Fruit fly (Drosophila melanogaster) whole organism, embryonic: ENCODE data around the gene mthl9.

Source experiments
- Atf3 ChIP-seq: fragments of 200-800 bp; sonication (Bioruptor generic); optimal IDR thresholded peaks from 3 replicates; lab custom pipeline; 2016; ENCODE audit warnings: missing biosample characterization, missing genetic modification characterization
- Awh ChIP-seq: fragments of 200-800 bp; sonication (Bioruptor generic); IDR thresholded peaks from 2 replicates; pipeline ENCODE4, ENCODE4 v1.3.6; 2022; ENCODE audit warnings: missing biosample characterization, missing genetic modification characterization
- B-H2 ChIP-seq: fragments of 200-800 bp; sonication (Bioruptor generic); optimal IDR thresholded peaks from 2 replicates; lab custom pipeline; 2018; ENCODE audit warnings: missing biosample characterization, mild to moderate bottlenecking, missing genetic modification characterization
- CG10979 ChIP-seq: fragments of 200-800 bp; sonication (Bioruptor generic); optimal IDR thresholded peaks from 2 replicates; lab custom pipeline; 2018; ENCODE audit warnings: missing biosample characterization, mild to moderate bottlenecking, missing genetic modification characterization, moderate library complexity
- CG11085 ChIP-seq: fragments of 200-800 bp; sonication (Bioruptor generic); IDR thresholded peaks from 2 replicates; pipeline ENCODE4 v1.3.6; 2022; ENCODE audit warnings: missing biosample characterization, missing genetic modification characterization
- CG12299 ChIP-seq: fragments of 200-800 bp; sonication (Bioruptor generic); optimal IDR thresholded peaks from 2 replicates; lab custom pipeline; 2018; ENCODE audit warnings: missing biosample characterization, mild to moderate bottlenecking, missing genetic modification characterization
- CG12942 ChIP-seq: fragments of 200-800 bp; sonication (Bioruptor generic); optimal IDR thresholded peaks from 3 replicates; lab custom pipeline; 2016; ENCODE audit warnings: missing biosample characterization, missing genetic modification characterization
- CG15601 ChIP-seq: fragments of 200-800 bp; sonication (Bioruptor generic); optimal IDR thresholded peaks from 3 replicates; lab custom pipeline; 2019; ENCODE audit warnings: missing biosample characterization, mild to moderate bottlenecking, missing genetic modification characterization, moderate library complexity
- CG18262 ChIP-seq: fragments of 200-800 bp; optimal IDR thresholded peaks from 3 replicates; lab custom pipeline; 2019; ENCODE audit warnings: missing biosample characterization, mild to moderate bottlenecking, missing genetic modification characterization, moderate library complexity
- CG2120 ChIP-seq: fragments of 200-800 bp; sonication (Bioruptor generic); optimal IDR thresholded peaks from 3 replicates; lab custom pipeline; 2016; ENCODE audit warnings: missing biosample characterization, missing genetic modification characterization
- CG31441 ChIP-seq: fragments of 200-800 bp; sonication (Bioruptor generic); IDR thresholded peaks from 2 replicates; pipeline ENCODE4 v1.3.6; 2022; ENCODE audit warnings: missing biosample characterization, missing genetic modification characterization
- CG33557 ChIP-seq: fragments of 200-800 bp; sonication (Bioruptor generic); optimal IDR thresholded peaks from 2 replicates; lab custom pipeline; 2019; ENCODE audit warnings: missing biosample characterization, mild to moderate bottlenecking, missing genetic modification characterization, moderate library complexity
- CG4282 ChIP-seq: fragments of 200-800 bp; sonication (Bioruptor generic); optimal IDR thresholded peaks from 2 replicates; lab custom pipeline; 2016; ENCODE audit warnings: missing biosample characterization, missing genetic modification characterization
- CG6254 ChIP-seq: fragments of 200-800 bp; sonication (Bioruptor generic); optimal IDR thresholded peaks from 3 replicates; lab custom pipeline; 2017; ENCODE audit warnings: mild to moderate bottlenecking, missing biosample characterization, missing genetic modification reagents, missing genetic modification characterization
- CG8290 ChIP-seq, 3 experiments: fragments of 200-800 bp; sonication (Bioruptor generic); optimal IDR thresholded peaks; 2 replicates each; lab custom pipeline; 2016 to 2019; ENCODE audit warnings: missing biosample characterization in 3 of 3, missing genetic modification characterization in 3 of 3, mild to moderate bottlenecking in 2 of 3, moderate library complexity in 1 of 3
- CG9609 ChIP-seq: fragments of 200-800 bp; sonication (Bioruptor generic); optimal IDR thresholded peaks from 3 replicates; lab custom pipeline; 2016; ENCODE audit warnings: missing biosample characterization, missing genetic modification characterization
- CkIIα-i1 ChIP-seq: fragments of 200-800 bp; sonication (Bioruptor generic); IDR thresholded peaks from 2 replicates; pipeline ENCODE4 v1.3.6; 2022; ENCODE audit warnings: missing biosample characterization, missing genetic modification characterization
- Doc2 ChIP-seq: fragments of 200-800 bp; sonication (Bioruptor generic); IDR thresholded peaks from 2 replicates; pipeline ENCODE4 v1.3.6; 2022; ENCODE audit warnings: missing biosample characterization, missing genetic modification characterization
- E2f1 ChIP-seq: fragments of 200-800 bp; sonication (Bioruptor generic); IDR thresholded peaks from 2 replicates; pipeline ENCODE4 v1.3.6; 2022; ENCODE audit warnings: missing biosample characterization, missing genetic modification characterization
- Elba2 ChIP-seq: fragments of 200-800 bp; sonication (Bioruptor generic); optimal IDR thresholded peaks from 3 replicates; lab custom pipeline; 2016; ENCODE audit warnings: missing biosample characterization, missing genetic modification characterization
- HmgZ ChIP-seq: fragments of 200-800 bp; sonication (Bioruptor generic); optimal IDR thresholded peaks from 2 replicates; lab custom pipeline; 2018; ENCODE audit warnings: missing biosample characterization, mild to moderate bottlenecking, missing genetic modification characterization
- Mad ChIP-seq: fragments of 200-800 bp; sonication (Bioruptor generic); optimal IDR thresholded peaks from 2 replicates; lab custom pipeline; 2016; ENCODE audit warnings: missing biosample characterization, missing genetic modification characterization
- Med ChIP-seq: fragments of 200-800 bp; sonication (Bioruptor generic); peaks from one replicate; lab custom pipeline; 2016; ENCODE audit warnings: missing biosample characterization, missing genetic modification characterization, mild to moderate bottlenecking, inconsistent platforms, moderate library complexity
- Mrtf ChIP-seq: fragments of 200-800 bp; sonication (Bioruptor generic); IDR thresholded peaks from 3 replicates; pipeline ENCODE4 v1.3.6; 2022; ENCODE audit warnings: missing biosample characterization, missing genetic modification characterization
- Optix ChIP-seq: fragments of 200-800 bp; sonication (Bioruptor generic); IDR thresholded peaks from 3 replicates; pipeline ENCODE4 v1.3.6; 2022; ENCODE audit warnings: missing biosample characterization, missing genetic modification characterization
- ac ChIP-seq: fragments of 200-800 bp; sonication (Bioruptor generic); optimal IDR thresholded peaks from 3 replicates; lab custom pipeline; 2017; ENCODE audit warnings: missing biosample characterization, mild to moderate bottlenecking, missing genetic modification characterization
- az2 ChIP-seq: fragments of 200-800 bp; sonication (Bioruptor generic); optimal IDR thresholded peaks from 3 replicates; lab custom pipeline; 2016; ENCODE audit warnings: missing biosample characterization, missing genetic modification characterization
- cg ChIP-seq: fragments of 200-800 bp; sonication (Bioruptor generic); optimal IDR thresholded peaks from 3 replicates; lab custom pipeline; 2019; ENCODE audit warnings: missing biosample characterization, mild to moderate bottlenecking, missing genetic modification characterization, moderate library complexity
- eyg ChIP-seq: fragments of 200-800 bp; sonication (Bioruptor generic); optimal IDR thresholded peaks from 3 replicates; lab custom pipeline; 2016; ENCODE audit warnings: missing biosample characterization, missing genetic modification characterization
- ftz-f1 ChIP-seq: fragments of 200-800 bp; sonication (Bioruptor generic); optimal IDR thresholded peaks from 2 replicates; lab custom pipeline; 2016; ENCODE audit warnings: missing biosample characterization, missing genetic modification characterization
- gfzf ChIP-seq: fragments of 200-800 bp; sonication (Bioruptor generic); optimal IDR thresholded peaks from 2 replicates; lab custom pipeline; 2016; ENCODE audit warnings: missing biosample characterization, mild to moderate bottlenecking, missing genetic modification characterization, moderate library complexity
- jumu ChIP-seq: fragments of 200-800 bp; sonication (Bioruptor generic); optimal IDR thresholded peaks from 3 replicates; lab custom pipeline; 2016; ENCODE audit warnings: missing biosample characterization, missing genetic modification characterization
- kah ChIP-seq: fragments of 200-800 bp; sonication (Bioruptor generic); optimal IDR thresholded peaks from 2 replicates; lab custom pipeline; 2018; ENCODE audit warnings: missing biosample characterization, mild to moderate bottlenecking, missing genetic modification characterization
- nerfin-2 ChIP-seq: fragments of 200-800 bp; sonication (Bioruptor generic); IDR thresholded peaks from 2 replicates; pipeline ENCODE4 v1.3.6; 2022; ENCODE audit warnings: missing biosample characterization, missing genetic modification characterization; ENCODE audit not compliant: partially characterized antibody
- nom ChIP-seq: fragments of 200-800 bp; sonication (Bioruptor generic); optimal IDR thresholded peaks from 2 replicates; lab custom pipeline; 2017; ENCODE audit warnings: missing biosample characterization, missing genetic modification characterization, mild to moderate bottlenecking, moderate library complexity, missing genetic modification reagents
- pho ChIP-seq: fragments of 200-800 bp; sonication (Bioruptor generic); optimal IDR thresholded peaks from 2 replicates; lab custom pipeline; 2016; ENCODE audit warnings: missing biosample characterization, missing genetic modification characterization
- pnt ChIP-seq: fragments of 200-800 bp; sonication (Bioruptor generic); optimal IDR thresholded peaks from 3 replicates; lab custom pipeline; 2016; ENCODE audit warnings: missing biosample characterization, missing genetic modification characterization
- pros ChIP-seq: fragments of 200-800 bp; sonication (Bioruptor generic); optimal IDR thresholded peaks from 3 replicates; lab custom pipeline; 2019; ENCODE audit warnings: missing biosample characterization, mild to moderate bottlenecking, missing genetic modification characterization, moderate library complexity
- psq ChIP-seq: fragments of 200-800 bp; sonication (Bioruptor generic); optimal IDR thresholded peaks from 2 replicates; lab custom pipeline; 2017; ENCODE audit warnings: missing biosample characterization, missing genetic modification characterization
- pum ChIP-seq: fragments of 200-800 bp; sonication (Bioruptor generic); optimal IDR thresholded peaks from 2 replicates; lab custom pipeline; 2016; ENCODE audit warnings: missing biosample characterization, missing genetic modification characterization
- rib ChIP-seq: fragments of 200-800 bp; sonication (Bioruptor generic); IDR thresholded peaks from 2 replicates; pipeline ENCODE4 v1.3.6; 2022; ENCODE audit warnings: missing biosample characterization, missing genetic modification characterization
- sd ChIP-seq: fragments of 200-800 bp; sonication (Bioruptor generic); optimal IDR thresholded peaks from 3 replicates; lab custom pipeline; 2018; ENCODE audit warnings: missing biosample characterization, mild to moderate bottlenecking, missing genetic modification characterization, moderate library complexity
- sisA ChIP-seq: fragments of 200-800 bp; sonication (Bioruptor generic); IDR thresholded peaks from 2 replicates; pipeline ENCODE4 v1.3.6; 2022; ENCODE audit warnings: missing biosample characterization, missing genetic modification characterization
- so ChIP-seq: fragments of 200-800 bp; sonication (Bioruptor generic); IDR thresholded peaks from 3 replicates; pipeline ENCODE4 v1.3.6; 2022; ENCODE audit warnings: missing biosample characterization, missing genetic modification characterization
- ssp ChIP-seq: fragments of 200-800 bp; sonication (Bioruptor generic); IDR thresholded peaks from 2 replicates; pipeline ENCODE4 v1.3.6; 2022; ENCODE audit warnings: missing biosample characterization, missing genetic modification characterization
- tio ChIP-seq: fragments of 200-800 bp; sonication (Bioruptor generic); optimal IDR thresholded peaks from 2 replicates; lab custom pipeline; 2017; ENCODE audit warnings: missing biosample characterization, missing genetic modification characterization, inconsistent platforms
- trh ChIP-seq: fragments of 200-800 bp; sonication (Bioruptor generic); optimal IDR thresholded peaks from 2 replicates; lab custom pipeline; 2016; ENCODE audit warnings: missing biosample characterization, missing genetic modification characterization
- vfl ChIP-seq: fragments of 200-800 bp; sonication (Bioruptor generic); optimal IDR thresholded peaks from 2 replicates; lab custom pipeline; 2016; ENCODE audit warnings: missing biosample characterization, missing genetic modification characterization
- zen ChIP-seq: fragments of 200-800 bp; sonication (Bioruptor generic); optimal IDR thresholded peaks from 3 replicates; lab custom pipeline; 2018; ENCODE audit warnings: missing biosample characterization, mild to moderate bottlenecking, missing genetic modification characterization, moderate library complexity

The mthl9 gene

dm6 chr3L:377222-378071, 45.3 kb upstream of the mthl9 start (continued):
- no peak for TF ChIP-seq gfzf (GFP tag; lab: Kevin White, UChicago)
- peak; percentile 97 for TF ChIP-seq CG31441 (GFP tag; lab: Robert Waterston, UW)
- no peak for TF ChIP-seq ftz-f1 (GFP tag; lab: Kevin White, UChicago)
- no peak for TF ChIP-seq CG4282 (GFP tag; lab: Kevin White, UChicago)
- no peak for TF ChIP-seq cg
- TF ChIP-seq CkIIα-i1 = no peak
- TF ChIP-seq sd (tag; lab: Kevin White, UChicago) = no peak
- peak; percentile 8 for TF ChIP-seq Mad (GFP tag; lab: Kevin White, UChicago)
- TF ChIP-seq Mrtf (GFP tag; lab: Robert Waterston, UW) = peak; percentile 38; the same call in 1 of the 3 replicates
- no peak for TF ChIP-seq pnt (GFP tag; lab: Kevin White, UChicago)
- peak; percentile 56; the same call in 1 of the 2 replicates for TF ChIP-seq E2f1 (GFP tag; lab: Robert Waterston, UW)
- TF ChIP-seq Optix (GFP tag; lab: Robert Waterston, UW) = no peak
- TF ChIP-seq CG8290 (GFP tag; optimal IDR thresholded peaks at IDR 0.05; lab: Kevin White, UChicago) = peak; percentile 9
- peak in 1 of 2 experiments; percentile 19 for TF ChIP-seq CG8290 (tag; optimal IDR thresholded peaks at IDR 0.05; lab: Kevin White, UChicago)
- TF ChIP-seq jumu (GFP tag; lab: Kevin White, UChicago) = no peak
- TF ChIP-seq tio = peak; percentile 83
- TF ChIP-seq CG9609 (GFP tag; lab: Kevin White, UChicago) = no peak
- TF ChIP-seq vfl = peak; percentile 21
- peak; percentile 89 for TF ChIP-seq B-H2 (GFP tag; lab: Kevin White, UChicago)
- peak; percentile 88 for TF ChIP-seq so (GFP tag; lab: Robert Waterston, UW)
- TF ChIP-seq Doc2 = no peak
- peak; percentile 79 for TF ChIP-seq kah
- peak; percentile 66 for TF ChIP-seq HmgZ (tag; lab: Kevin White, UChicago)
- TF ChIP-seq trh (GFP tag; lab: Kevin White, UChicago) = peak; percentile 33
- TF ChIP-seq CG2120 (GFP tag; lab: Kevin White, UChicago) = peak; percentile 74
- peak; percentile 50; the same call in 1 of the 2 replicates for TF ChIP-seq sisA
- peak; percentile 67 for TF ChIP-seq Awh (GFP tag; lab: Robert Waterston, UW)
- no peak for TF ChIP-seq rib (GFP tag; lab: Robert Waterston, UW)
- TF ChIP-seq CG11085 (GFP tag; lab: Robert Waterston, UW) = peak; percentile 69
- no peak for TF ChIP-seq Atf3 (GFP tag; lab: Kevin White, UChicago)
- peak; percentile 84 for TF ChIP-seq az2 (GFP tag; lab: Kevin White, UChicago)
- TF ChIP-seq CG12942 (GFP tag; lab: Kevin White, UChicago) = peak; percentile 69
- peak; percentile 93 for TF ChIP-seq CG15601
- peak; percentile 43 for TF ChIP-seq pros
- TF ChIP-seq CG33557 (GFP tag; lab: Kevin White, UChicago) = peak; percentile 91
- no peak for TF ChIP-seq Elba2 (GFP tag; lab: Kevin White, UChicago)
- peak; percentile 75 for TF ChIP-seq Med
- no peak for TF ChIP-seq pum (GFP tag; lab: Kevin White, UChicago)
- no peak for TF ChIP-seq nom (GFP tag; lab: Kevin White, UChicago)
- TF ChIP-seq pho = no peak
- 0 out of 2 replicates have a peak, but pooled peaks have one; percentile 47 for TF ChIP-seq nerfin-2 (GFP tag; lab: Robert Waterston, UW)
- peak; percentile 59 for TF ChIP-seq ssp (GFP tag; lab: Robert Waterston, UW)
- peak; percentile 94 for TF ChIP-seq CG10979 (tag; lab: Kevin White, UChicago)
- peak; percentile 92 for TF ChIP-seq CG12299 (tag; lab: Kevin White, UChicago)
- TF ChIP-seq eyg (GFP tag; lab: Kevin White, UChicago) = no peak
- TF ChIP-seq ac (GFP tag; lab: Kevin White, UChicago) = peak; percentile 87
- peak; percentile 96 for TF ChIP-seq CG18262 (tag; lab: Kevin White, UChicago)
- peak; percentile 65 for TF ChIP-seq zen
- peak; percentile 57 for TF ChIP-seq psq (GFP tag; lab: Kevin White, UChicago)
- TF ChIP-seq CG6254 (GFP tag; lab: Kevin White, UChicago) = peak; percentile 89
